Worm (Caenorhabditis elegans) whole organism, early embryonic: Measurements from ENCODE around the gene Y43C5B.3.

Experiments used
- F13C5.2 ChIP-seq: sonication (generic microtip); optimal IDR thresholded peaks from 2 replicates; lab custom pipeline; 2017; ENCODE audit warnings: mild to moderate bottlenecking, missing genetic modification characterization, inconsistent platforms, missing compliant biosample characterization
- ama-1 ChIP-seq: fragments of 150-350 bp; optimal IDR thresholded peaks from 2 replicates; lab custom pipeline; 2014
- ets-7 ChIP-seq: sonication (generic microtip); optimal IDR thresholded peaks from 2 replicates; lab custom pipeline; 2016; ENCODE audit warnings: missing genotype, missing genetic modification characterization, missing compliant biosample characterization
- flt-1 ChIP-seq: fragments of 200-800 bp; sonication (Bioruptor generic); IDR thresholded peaks from 2 replicates; pipeline ENCODE4 v1.3.6; 2022; ENCODE audit warnings: missing genetic modification characterization, missing compliant biosample characterization
- hmbx-1 ChIP-seq: sonication (generic microtip); optimal IDR thresholded peaks from 2 replicates; lab custom pipeline; 2016; ENCODE audit warnings: mild to moderate bottlenecking, missing genetic modification characterization, missing compliant biosample characterization
- pes-1 ChIP-seq: fragments of 200-800 bp; sonication (Bioruptor generic); IDR thresholded peaks from 2 replicates; pipeline ENCODE4 v1.3.6; 2022; ENCODE audit warnings: missing genetic modification reagents, missing genetic modification characterization, missing compliant biosample characterization
- scrt-1 ChIP-seq: fragments of 200-800 bp; sonication (Bioruptor generic); IDR thresholded peaks from 2 replicates; pipeline ENCODE4 v1.3.6; 2022; ENCODE audit warnings: missing genetic modification characterization, missing compliant biosample characterization
- tbx-11 ChIP-seq: fragments of 200-800 bp; sonication (Bioruptor generic); IDR thresholded peaks from 2 replicates; pipeline ENCODE4 v1.3.6; 2022; ENCODE audit warnings: missing genetic modification characterization, missing compliant biosample characterization

DNA sequence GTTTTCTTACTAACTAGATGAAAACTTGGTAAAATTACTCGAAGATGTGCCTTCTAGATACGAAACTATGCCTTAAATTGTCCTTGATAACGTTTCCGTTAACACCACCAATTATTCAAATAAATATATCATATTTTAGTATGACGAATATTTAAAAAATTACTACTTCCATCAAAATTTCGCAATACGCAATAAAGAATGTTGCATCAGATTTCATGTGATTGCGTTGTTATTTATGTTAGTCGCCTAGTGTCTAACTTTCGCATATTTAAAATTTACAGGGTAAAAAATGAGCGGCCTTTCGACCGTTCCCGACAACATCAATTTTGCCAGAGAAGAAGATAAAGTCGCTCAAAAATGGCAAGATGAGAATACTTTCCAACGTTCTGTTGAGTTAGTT lies 17.9 kb downstream of the Y43C5B.3 start, which contains the start of gene iars-1:
- TF ChIP-seq ama-1 (no peak), hmbx-1 (no peak), ets-7 (tag; lab: Kevin White, UChicago) (no peak), flt-1 (GFP tag; lab: Robert Waterston, UW) (no peak), F13C5.2 (tag; lab: Kevin White, UChicago) (no peak), tbx-11 (GFP tag; lab: Robert Waterston, UW) (no peak), scrt-1 (GFP tag; lab: Robert Waterston, UW) (no peak), pes-1 (GFP tag; lab: Robert Waterston, UW) (no peak)
